Worm (Caenorhabditis elegans) whole organism, mixed stage, embryonic: ENCODE results near the gene F19B10.5.

ENCODE experiments used
- M03D4.4 ChIP-seq: sonication (generic microtip); optimal IDR thresholded peaks from 2 replicates; lab custom pipeline; 2017; ENCODE audit warnings: mild to moderate bottlenecking, missing genetic modification characterization, missing compliant biosample characterization
- bed-3 ChIP-seq: fragments of 200-800 bp; sonication (Bioruptor generic); optimal IDR thresholded peaks from 3 replicates; lab custom pipeline; 2018; ENCODE audit warnings: mild to moderate bottlenecking, missing genetic modification characterization, moderate library complexity, missing compliant biosample characterization
- blmp-1 ChIP-seq: fragments of 150-350 bp; optimal IDR thresholded peaks from 2 replicates; lab custom pipeline; 2014; ENCODE audit warnings: missing biosample characterization, missing genetic modification characterization
- ceh-43 ChIP-seq: fragments of 200-800 bp; sonication (Bioruptor generic); optimal IDR thresholded peaks from 2 replicates; lab custom pipeline; 2018; ENCODE audit warnings: mild to moderate bottlenecking, missing genetic modification characterization, moderate library complexity, missing compliant biosample characterization
- ceh-83 ChIP-seq: fragments of 200-800 bp; sonication (Bioruptor generic); optimal IDR thresholded peaks from 2 replicates; lab custom pipeline; 2018; ENCODE audit warnings: mild to moderate bottlenecking, missing genetic modification characterization, missing compliant biosample characterization
- cnd-1 ChIP-seq: fragments of 200-800 bp; sonication (Bioruptor generic); optimal IDR thresholded peaks from 2 replicates; lab custom pipeline; 2018; ENCODE audit warnings: mild to moderate bottlenecking, missing genetic modification characterization, missing compliant biosample characterization
- drap-1 ChIP-seq: fragments of 200-800 bp; sonication (Bioruptor generic); optimal IDR thresholded peaks from 3 replicates; lab custom pipeline; 2018; ENCODE audit warnings: mild to moderate bottlenecking, missing genetic modification characterization, missing compliant biosample characterization
- elt-1 ChIP-seq: sonication (generic microtip); optimal IDR thresholded peaks from 2 replicates; lab custom pipeline; 2017; ENCODE audit warnings: missing genetic modification characterization, mild to moderate bottlenecking, missing compliant biosample characterization, antibody characterized with exemption, moderate library complexity, borderline replicate concordance; ENCODE audit not compliant: insufficient read depth
- flh-1 ChIP-seq: fragments of 200-800 bp; sonication (Bioruptor generic); optimal IDR thresholded peaks from 2 replicates; lab custom pipeline; 2018; ENCODE audit warnings: mild to moderate bottlenecking, missing genetic modification characterization, moderate library complexity, missing compliant biosample characterization
- ham-2 ChIP-seq: fragments of 200-800 bp; sonication (Bioruptor generic); optimal IDR thresholded peaks from 2 replicates; lab custom pipeline; 2018; ENCODE audit warnings: mild to moderate bottlenecking, missing genetic modification characterization, missing compliant biosample characterization
- hlh-1 ChIP-seq: fragments of 150-350 bp; optimal IDR thresholded peaks from 2 replicates; lab custom pipeline; 2014; ENCODE audit warnings: missing biosample characterization, missing genetic modification reagents, missing genetic modification characterization
- lin-13 ChIP-seq: fragments of 150-350 bp; optimal IDR thresholded peaks from 2 replicates; lab custom pipeline; 2014; ENCODE audit warnings: missing biosample characterization, missing genetic modification characterization
- lin-32 ChIP-seq: fragments of 200-800 bp; sonication (Bioruptor generic); optimal IDR thresholded peaks from 2 replicates; lab custom pipeline; 2018; ENCODE audit warnings: mild to moderate bottlenecking, missing genetic modification characterization, missing compliant biosample characterization
- lsy-2 ChIP-seq: fragments of 150-350 bp; optimal IDR thresholded peaks from 2 replicates; lab custom pipeline; 2014; ENCODE audit warnings: missing biosample characterization, missing genetic modification characterization
- mab-5 ChIP-seq: fragments of 150-350 bp; optimal IDR thresholded peaks from 2 replicates; lab custom pipeline; 2014; ENCODE audit warnings: missing biosample characterization, missing genetic modification characterization
- mep-1 ChIP-seq: fragments of 150-350 bp; optimal IDR thresholded peaks from 2 replicates; lab custom pipeline; 2017; ENCODE audit warnings: missing biosample characterization, missing genetic modification reagents, missing genetic modification characterization, inconsistent platforms
- mls-2 ChIP-seq: sonication (generic microtip); optimal IDR thresholded peaks from 2 replicates; lab custom pipeline; 2016; ENCODE audit warnings: mild to moderate bottlenecking, missing genetic modification characterization, moderate library complexity, missing compliant biosample characterization
- nhr-12 ChIP-seq: fragments of 150-350 bp; optimal IDR thresholded peaks from 2 replicates; lab custom pipeline; 2014; ENCODE audit warnings: missing biosample characterization, missing genetic modification characterization
- nhr-2 ChIP-seq: fragments of 150-350 bp; optimal IDR thresholded peaks from 2 replicates; lab custom pipeline; 2014; ENCODE audit warnings: missing biosample characterization, missing genetic modification characterization
- nhr-237 ChIP-seq: fragments of 150-350 bp; optimal IDR thresholded peaks from 2 replicates; lab custom pipeline; 2014; ENCODE audit warnings: missing biosample characterization, missing genetic modification characterization
- nhr-76 ChIP-seq: sonication (generic microtip); optimal IDR thresholded peaks from 2 replicates; lab custom pipeline; 2017; ENCODE audit warnings: missing biosample characterization, missing genetic modification characterization
- pha-4 ChIP-seq: fragments of 150-350 bp; optimal IDR thresholded peaks from 2 replicates; lab custom pipeline; 2018; ENCODE audit warnings: missing biosample characterization, missing genetic modification reagents, missing genetic modification characterization
- sem-2 ChIP-seq: fragments of 200-800 bp; sonication (Bioruptor generic); optimal IDR thresholded peaks from 2 replicates; lab custom pipeline; 2018; ENCODE audit warnings: mild to moderate bottlenecking, missing genetic modification characterization, missing compliant biosample characterization
- sptf-1 ChIP-seq: sonication (generic microtip); optimal IDR thresholded peaks from 2 replicates; lab custom pipeline; 2017; ENCODE audit warnings: mild to moderate bottlenecking, missing genetic modification characterization, moderate library complexity, missing compliant biosample characterization
- tbx-8 ChIP-seq: fragments of 200-800 bp; sonication (Bioruptor generic); optimal IDR thresholded peaks from 2 replicates; lab custom pipeline; 2018; ENCODE audit warnings: mild to moderate bottlenecking, missing genetic modification characterization, moderate library complexity, missing compliant biosample characterization
- unc-120 ChIP-seq: sonication (generic microtip); optimal IDR thresholded peaks from 2 replicates; lab custom pipeline; 2017; ENCODE audit warnings: missing genetic modification characterization, missing compliant biosample characterization; ENCODE audit not compliant: poor library complexity, severe bottlenecking
- unc-39 ChIP-seq: fragments of 150-350 bp; optimal IDR thresholded peaks from 2 replicates; lab custom pipeline; 2014; ENCODE audit warnings: missing biosample characterization, missing genetic modification characterization
- unc-62 ChIP-seq: fragments of 150-350 bp; optimal IDR thresholded peaks from 2 replicates; lab custom pipeline; 2014; ENCODE audit warnings: missing biosample characterization, missing genetic modification reagents, missing genetic modification characterization
- zip-8 ChIP-seq: fragments of 150-350 bp; optimal IDR thresholded peaks from 2 replicates; lab custom pipeline; 2014; ENCODE audit warnings: missing biosample characterization, missing genetic modification characterization
- ztf-11 ChIP-seq: fragments of 150-350 bp; optimal IDR thresholded peaks from 2 replicates; lab custom pipeline; 2014; ENCODE audit warnings: missing biosample characterization, missing genetic modification characterization

The F19B10.5 gene

DNA sequence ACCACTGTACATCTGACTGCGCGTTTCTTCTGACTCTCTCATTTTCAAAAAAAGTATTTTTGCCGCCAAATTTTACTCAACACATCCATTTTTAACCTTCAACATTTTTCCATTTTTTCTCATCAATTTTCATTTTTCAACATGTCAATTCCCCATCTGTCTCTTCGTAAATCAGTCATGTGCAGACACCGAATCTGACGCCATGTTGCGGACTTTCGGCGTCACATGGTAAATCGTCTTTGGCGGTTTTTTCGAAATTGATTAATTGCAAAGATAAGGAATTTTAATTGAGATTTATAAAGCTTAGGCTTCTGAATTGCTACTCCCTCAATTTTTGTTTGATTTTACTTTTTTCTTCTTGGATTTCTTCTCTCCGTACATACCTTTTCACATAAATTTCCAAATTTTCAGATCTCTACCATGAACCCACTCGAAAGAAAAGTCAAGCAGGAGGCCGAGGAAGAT is 27.3 kb downstream of the F19B10.5 start, which contains the start of gene F19B10.1:
Gene F19B10.1, plus strand, starts transcription at position 415 of the 465 bp plus-strand sequence.
- TF ChIP-seq bed-3 (no peak), nhr-76 (no peak), cnd-1 (tag; lab: Kevin White, UChicago) (no peak), flh-1 (GFP tag; lab: Kevin White, UChicago) (no peak), mep-1 (tag; lab: Kevin White, UChicago) (peak; percentile 26), lsy-2 (tag; lab: Kevin White, UChicago) (no peak), unc-120 (tag; lab: Kevin White, UChicago) (no peak), mls-2 (tag; lab: Kevin White, UChicago) (no peak), sem-2 (GFP tag; lab: Kevin White, UChicago) (no peak), lin-13 (tag; lab: Kevin White, UChicago) (peak; percentile 22), elt-1 (tag; lab: Kevin White, UChicago) (no peak), drap-1 (GFP tag; lab: Kevin White, UChicago) (no peak), M03D4.4 (no peak), mab-5 (no peak), pha-4 (tag; lab: Kevin White, UChicago) (peak; percentile 10), nhr-237 (no peak), blmp-1 (no peak), ztf-11 (tag; lab: Kevin White, UChicago) (no peak), hlh-1 (tag; lab: Kevin White, UChicago) (peak; percentile 82), unc-62 (GFP tag; lab: Kevin White, UChicago) (peak; percentile 66), nhr-12 (no peak)

DNA sequence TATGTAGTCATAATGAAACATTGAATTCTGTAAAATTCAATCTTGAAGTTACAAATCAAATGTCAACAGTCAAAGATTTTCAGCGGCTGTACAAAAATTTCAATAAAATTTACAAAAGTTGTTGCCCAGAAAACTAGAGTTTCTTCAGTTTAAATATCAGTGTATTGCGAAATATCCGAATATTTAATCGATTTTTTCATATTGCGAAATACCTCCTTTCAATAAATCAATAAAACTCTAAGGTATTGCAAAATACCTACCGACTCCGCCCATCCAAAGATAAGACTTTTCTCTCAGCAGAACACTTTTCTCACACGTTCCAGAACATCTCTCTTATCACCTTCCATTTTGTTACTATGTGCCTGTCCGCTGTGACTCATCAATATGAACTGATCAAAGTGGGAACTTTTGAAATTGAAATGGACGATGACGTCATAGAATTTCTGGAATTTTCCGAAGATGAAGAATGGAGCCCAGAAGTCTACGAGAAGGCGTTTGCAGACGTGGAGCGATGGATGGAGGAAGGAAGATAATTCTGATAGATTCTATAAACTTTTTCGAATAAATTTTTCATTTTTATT is 29.1 kb downstream of the F19B10.5 start:
- TF ChIP-seq zip-8 (tag; lab: Kevin White, UChicago): peak; percentile 77
- no peak for TF ChIP-seq unc-62 (GFP tag; lab: Kevin White, UChicago)

DNA sequence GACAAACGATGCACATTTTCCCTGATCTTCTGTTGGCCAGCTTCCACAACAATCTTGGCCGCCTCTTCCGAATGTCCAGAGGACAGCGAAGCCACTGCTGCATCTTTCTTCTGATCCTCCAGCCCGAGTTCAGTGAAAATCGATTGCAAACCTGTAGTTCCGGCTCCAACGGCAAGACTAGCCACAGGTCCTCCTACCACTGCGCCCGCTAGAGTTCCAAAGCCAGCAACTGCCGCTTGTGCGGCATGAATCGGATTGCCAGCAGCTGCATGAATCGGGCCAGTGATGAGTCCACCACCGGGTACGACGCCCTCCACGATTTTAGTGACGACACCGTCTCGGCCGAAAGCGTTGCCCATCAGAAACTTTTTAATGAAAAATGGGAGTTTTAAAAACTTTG is 32.9 kb downstream of the F19B10.5 start, which contains the start of gene ifas-1:
Gene ifas-1, minus strand, starts transcription at position 387 of the 400 bp plus-strand sequence.
- TF ChIP-seq ham-2 (GFP tag; lab: Kevin White, UChicago) (no peak), ceh-83 (GFP tag; lab: Kevin White, UChicago) (no peak), tbx-8 (GFP tag; lab: Kevin White, UChicago) (no peak)

DNA sequence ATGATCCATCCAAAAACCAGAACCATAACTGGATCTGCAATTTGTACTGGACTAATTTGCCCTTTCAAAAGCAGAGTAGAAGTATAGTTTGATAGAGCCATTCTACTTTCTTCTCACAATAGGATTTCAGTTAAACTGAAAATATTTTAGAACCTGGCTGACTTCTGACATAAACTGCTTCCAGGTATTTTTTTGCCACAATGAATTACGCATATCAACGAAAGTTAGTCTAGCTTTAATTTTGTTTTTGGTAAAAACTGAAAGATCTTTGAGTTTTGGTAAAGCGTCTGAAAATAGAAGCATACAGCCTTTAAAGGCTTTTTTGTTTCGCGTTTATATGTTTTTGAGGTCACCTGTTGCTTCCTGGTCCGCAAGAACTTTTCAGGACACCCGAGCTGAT is 35.2 kb downstream of the F19B10.5 start, which contains the start of gene srx-101:
Gene srx-101, minus strand, starts transcription at position 101 of the 400 bp plus-strand sequence.
- TF ChIP-seq sptf-1 (tag; lab: Kevin White, UChicago) (no peak), blmp-1 (no peak)

DNA sequence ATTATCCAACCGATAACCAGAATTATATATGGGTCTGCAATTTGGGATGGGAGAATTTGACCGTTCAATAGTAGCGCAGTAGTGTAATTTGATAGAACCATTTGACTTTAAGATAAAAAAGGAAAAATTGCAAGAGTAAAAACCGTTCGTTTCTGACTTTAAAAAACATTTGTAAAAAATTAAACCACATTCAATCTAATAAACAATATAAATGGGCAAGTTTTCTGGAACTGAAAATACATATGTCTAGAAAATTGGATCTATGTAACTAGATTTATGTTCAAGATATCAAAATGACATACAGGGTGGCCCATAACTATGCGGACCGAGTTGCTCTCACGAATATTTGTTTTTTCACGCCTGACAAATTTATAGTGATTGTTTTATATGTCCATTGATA is 39.2 kb downstream of the F19B10.5 start, which contains the start of gene srx-102:
Gene srx-102, minus strand, starts transcription at position 101 of the 400 bp plus-strand sequence.
- TF ChIP-seq ceh-43 (GFP tag; lab: Kevin White, UChicago) (no peak), sptf-1 (tag; lab: Kevin White, UChicago) (no peak), lin-32 (GFP tag; lab: Kevin White, UChicago) (no peak), unc-39 (tag; lab: Kevin White, UChicago) (no peak), tbx-8 (GFP tag; lab: Kevin White, UChicago) (no peak), nhr-237 (no peak), ztf-11 (tag; lab: Kevin White, UChicago) (no peak), nhr-76 (no peak), unc-120 (tag; lab: Kevin White, UChicago) (no peak), lin-13 (tag; lab: Kevin White, UChicago) (no peak), nhr-2 (tag; lab: Kevin White, UChicago) (no peak), sem-2 (GFP tag; lab: Kevin White, UChicago) (no peak), ceh-83 (GFP tag; lab: Kevin White, UChicago) (no peak), cnd-1 (tag; lab: Kevin White, UChicago) (no peak), lsy-2 (tag; lab: Kevin White, UChicago) (no peak), unc-62 (GFP tag; lab: Kevin White, UChicago) (no peak), mls-2 (tag; lab: Kevin White, UChicago) (no peak)
